Fruit fly (Drosophila melanogaster) whole organism, embryonic: ENCODE data around the gene CG12012.

Experiments used
- B-H1 ChIP-seq: fragments of 200-800 bp; sonication (Bioruptor generic); IDR thresholded peaks from 3 replicates; pipeline ENCODE4 v1.3.6; 2022; ENCODE audit warnings: missing biosample characterization, missing genetic modification characterization
- BEAF-32 ChIP-seq: fragments of 200-800 bp; sonication (Bioruptor generic); optimal IDR thresholded peaks from 3 replicates; lab custom pipeline; 2017; ENCODE audit warnings: missing biosample characterization, missing genetic modification characterization, mild to moderate bottlenecking, moderate library complexity, missing genetic modification reagents
- CG10267 ChIP-seq: fragments of 200-800 bp; sonication (Bioruptor generic); optimal IDR thresholded peaks from 2 replicates; lab custom pipeline; 2018; ENCODE audit warnings: missing biosample characterization, mild to moderate bottlenecking, missing genetic modification characterization, moderate library complexity
- CG11696 ChIP-seq: fragments of 200-800 bp; sonication (Bioruptor generic); IDR thresholded peaks from 2 replicates; pipeline ENCODE4 v1.3.6; 2022; ENCODE audit warnings: missing biosample characterization, missing genetic modification characterization
- CG11723 ChIP-seq: fragments of 200-800 bp; sonication (Bioruptor generic); optimal IDR thresholded peaks from 2 replicates; lab custom pipeline; 2017; ENCODE audit warnings: missing biosample characterization, mild to moderate bottlenecking, missing genetic modification characterization
- CG12104 ChIP-seq: fragments of 200-800 bp; sonication (Bioruptor generic); optimal IDR thresholded peaks from 3 replicates; lab custom pipeline; 2016; ENCODE audit warnings: missing biosample characterization, missing genetic modification characterization
- CG12391 ChIP-seq: fragments of 200-800 bp; sonication (Bioruptor generic); optimal IDR thresholded peaks from 3 replicates; lab custom pipeline; 2018; ENCODE audit warnings: missing biosample characterization, mild to moderate bottlenecking, missing genetic modification characterization, moderate library complexity
- CG13894 ChIP-seq: fragments of 200-800 bp; sonication (Bioruptor generic); optimal IDR thresholded peaks from 3 replicates; lab custom pipeline; 2018; ENCODE audit warnings: missing biosample characterization, mild to moderate bottlenecking, missing genetic modification characterization, moderate library complexity
- CG16815 ChIP-seq: fragments of 200-800 bp; sonication (Bioruptor generic); optimal IDR thresholded peaks from 3 replicates; lab custom pipeline; 2017; ENCODE audit warnings: missing biosample characterization, mild to moderate bottlenecking, missing genetic modification characterization
- CG17802 ChIP-seq: fragments of 200-800 bp; sonication (Bioruptor generic); optimal IDR thresholded peaks from 2 replicates; lab custom pipeline; 2018; ENCODE audit warnings: missing biosample characterization, mild to moderate bottlenecking, missing genetic modification characterization, moderate library complexity
- CG17829 ChIP-seq: fragments of 200-800 bp; optimal IDR thresholded peaks from 2 replicates; lab custom pipeline; 2019; ENCODE audit warnings: missing biosample characterization, mild to moderate bottlenecking, missing genetic modification characterization, moderate library complexity
- CG18476 ChIP-seq: fragments of 200-800 bp; sonication (Bioruptor generic); optimal IDR thresholded peaks from 2 replicates; lab custom pipeline; 2016; ENCODE audit warnings: missing biosample characterization, mild to moderate bottlenecking, missing genetic modification characterization
- CG18619 ChIP-seq: fragments of 200-800 bp; sonication (Bioruptor generic); optimal IDR thresholded peaks from 3 replicates; lab custom pipeline; 2017; ENCODE audit warnings: missing biosample characterization, mild to moderate bottlenecking, missing genetic modification characterization
- CG2116 ChIP-seq: fragments of 200-800 bp; sonication (Bioruptor generic); optimal IDR thresholded peaks from 3 replicates; lab custom pipeline; 2018; ENCODE audit warnings: missing biosample characterization, mild to moderate bottlenecking, missing genetic modification characterization
- CG32772 ChIP-seq: fragments of 200-800 bp; sonication (Bioruptor generic); IDR thresholded peaks from 2 replicates; pipeline ENCODE4 v1.3.6; 2022; ENCODE audit warnings: missing biosample characterization, missing genetic modification characterization
- CG3726 ChIP-seq: fragments of 200-800 bp; sonication (Bioruptor generic); IDR thresholded peaks from 3 replicates; pipeline ENCODE4, ENCODE4 v1.3.6; 2022; ENCODE audit warnings: missing biosample characterization, missing genetic modification characterization
- CG4328 ChIP-seq: fragments of 200-800 bp; sonication (Bioruptor generic); optimal IDR thresholded peaks from 3 replicates; lab custom pipeline; 2017; ENCODE audit warnings: missing biosample characterization, missing genetic modification reagents, missing genetic modification characterization
- CG6813 ChIP-seq: fragments of 200-800 bp; sonication (Bioruptor generic); optimal IDR thresholded peaks from 2 replicates; lab custom pipeline; 2017; ENCODE audit warnings: missing biosample characterization, missing genetic modification characterization, mild to moderate bottlenecking, moderate library complexity, missing genetic modification reagents
- CG7987 ChIP-seq: fragments of 200-800 bp; sonication (Bioruptor generic); optimal IDR thresholded peaks from 2 replicates; lab custom pipeline; 2018; ENCODE audit warnings: missing biosample characterization, mild to moderate bottlenecking, missing genetic modification characterization, moderate library complexity
- CG9437 ChIP-seq: fragments of 200-800 bp; sonication (Bioruptor generic); optimal IDR thresholded peaks from 2 replicates; lab custom pipeline; 2018; ENCODE audit warnings: missing biosample characterization, mild to moderate bottlenecking, missing genetic modification characterization
- Deaf1 ChIP-seq: fragments of 200-800 bp; optimal IDR thresholded peaks from 3 replicates; lab custom pipeline; 2019; ENCODE audit warnings: missing biosample characterization, mild to moderate bottlenecking, missing genetic modification characterization, moderate library complexity
- Doc3 ChIP-seq: fragments of 200-800 bp; sonication (Bioruptor generic); IDR thresholded peaks from 3 replicates; pipeline ENCODE4 v1.3.6; 2022; ENCODE audit warnings: missing biosample characterization, missing genetic modification characterization; ENCODE audit not compliant: partially characterized antibody
- Hmx ChIP-seq: fragments of 200-800 bp; sonication (Bioruptor generic); optimal IDR thresholded peaks from 2 replicates; lab custom pipeline; 2016; ENCODE audit warnings: missing biosample characterization, missing genetic modification characterization
- NK7.1 ChIP-seq: fragments of 200-800 bp; sonication (Bioruptor generic); optimal IDR thresholded peaks from 3 replicates; lab custom pipeline; 2016; ENCODE audit warnings: missing biosample characterization, missing genetic modification characterization
- Nf-YC ChIP-seq: fragments of 200-800 bp; optimal IDR thresholded peaks from 3 replicates; lab custom pipeline; 2019; ENCODE audit warnings: missing biosample characterization, mild to moderate bottlenecking, missing genetic modification characterization, moderate library complexity
- Side ChIP-seq: fragments of 200-800 bp; sonication (Bioruptor generic); optimal IDR thresholded peaks from 2 replicates; lab custom pipeline; 2016; ENCODE audit warnings: missing biosample characterization, missing genetic modification characterization
- Trl ChIP-seq, 3 experiments: fragments of >200 bp in 2 of 3; fragments of 200-800 bp in 1 of 3; sonication (Bioruptor generic) in 1 of 3; optimal IDR thresholded peaks; 2 replicates in 1 of 3; 3 replicates in 2 of 3; lab custom pipeline; 2016 to 2017; ENCODE audit warnings: missing biosample characterization in 1 of 3, missing genetic modification characterization in 1 of 3
- da ChIP-seq: fragments of 200-800 bp; sonication (Bioruptor generic); optimal IDR thresholded peaks from 2 replicates; lab custom pipeline; 2016; ENCODE audit warnings: missing biosample characterization, missing genetic modification characterization
- en ChIP-seq: fragments of 200-800 bp; sonication (Bioruptor generic); optimal IDR thresholded peaks from 2 replicates; lab custom pipeline; 2016; ENCODE audit warnings: missing biosample characterization, missing genetic modification characterization
- fu2 ChIP-seq: fragments of 200-800 bp; sonication (Bioruptor generic); optimal IDR thresholded peaks from 2 replicates; lab custom pipeline; 2016; ENCODE audit warnings: missing biosample characterization, missing genetic modification characterization
- gcm ChIP-seq: fragments of 200-800 bp; sonication (Bioruptor generic); optimal IDR thresholded peaks from 2 replicates; lab custom pipeline; 2019; ENCODE audit warnings: missing biosample characterization, mild to moderate bottlenecking, missing genetic modification characterization, moderate library complexity
- gfzf ChIP-seq: fragments of 200-800 bp; sonication (Bioruptor generic); optimal IDR thresholded peaks from 2 replicates; lab custom pipeline; 2016; ENCODE audit warnings: missing biosample characterization, mild to moderate bottlenecking, missing genetic modification characterization, moderate library complexity
- ham ChIP-seq: fragments of 200-800 bp; sonication (Bioruptor generic); IDR thresholded peaks from 2 replicates; pipeline ENCODE4 v1.3.6; 2022; ENCODE audit warnings: missing biosample characterization, missing genetic modification characterization
- her ChIP-seq: fragments of 200-800 bp; sonication (Bioruptor generic); optimal IDR thresholded peaks from 2 replicates; lab custom pipeline; 2016; ENCODE audit warnings: missing biosample characterization, missing genetic modification characterization
- hkb ChIP-seq, 2 experiments: fragments of 200-800 bp in 1 of 2; fragments of >200 bp in 1 of 2; sonication (Bioruptor generic) in 1 of 2; IDR thresholded peaks in 1 of 2; optimal IDR thresholded peaks in 1 of 2; 2 replicates each; pipeline versions ENCODE4 v1.3.6 to Lab custom; 2017 to 2022; ENCODE audit warnings: missing biosample characterization in 1 of 2, missing genetic modification characterization in 1 of 2
- jumu ChIP-seq: fragments of 200-800 bp; sonication (Bioruptor generic); optimal IDR thresholded peaks from 3 replicates; lab custom pipeline; 2016; ENCODE audit warnings: missing biosample characterization, missing genetic modification characterization
- kay ChIP-seq: fragments of 200-800 bp; sonication (Bioruptor generic); optimal IDR thresholded peaks from 2 replicates; lab custom pipeline; 2016; ENCODE audit warnings: missing biosample characterization, missing genetic modification characterization
- ken ChIP-seq: fragments of 200-800 bp; sonication (Bioruptor generic); IDR thresholded peaks from 3 replicates; pipeline ENCODE4 v1.3.6; 2022; ENCODE audit warnings: missing biosample characterization, missing genetic modification characterization
- klu ChIP-seq: fragments of 200-800 bp; sonication (Bioruptor generic); IDR thresholded peaks from 2 replicates; pipeline ENCODE4 v1.3.6; 2022; ENCODE audit warnings: missing biosample characterization, missing genetic modification characterization
- lab ChIP-seq: fragments of 200-800 bp; sonication (Bioruptor generic); optimal IDR thresholded peaks from 3 replicates; lab custom pipeline; 2017; ENCODE audit warnings: missing biosample characterization, missing genetic modification characterization, mild to moderate bottlenecking, moderate library complexity, missing genetic modification reagents
- nom ChIP-seq: fragments of 200-800 bp; sonication (Bioruptor generic); optimal IDR thresholded peaks from 2 replicates; lab custom pipeline; 2017; ENCODE audit warnings: missing biosample characterization, missing genetic modification characterization, mild to moderate bottlenecking, moderate library complexity, missing genetic modification reagents
- prd ChIP-seq, 3 experiments: fragments of >200 bp in 2 of 3; fragments of 200-800 bp in 1 of 3; sonication (Bioruptor generic) in 1 of 3; optimal IDR thresholded peaks in 2 of 3; IDR thresholded peaks in 1 of 3; 2 replicates in 2 of 3; 3 replicates in 1 of 3; pipeline versions ENCODE4 v1.3.6 to Lab custom; 2017 to 2022; ENCODE audit warnings: missing biosample characterization in 1 of 3, missing genetic modification characterization in 1 of 3
- psq ChIP-seq: fragments of 200-800 bp; sonication (Bioruptor generic); optimal IDR thresholded peaks from 2 replicates; lab custom pipeline; 2017; ENCODE audit warnings: missing biosample characterization, missing genetic modification characterization
- row ChIP-seq: fragments of 200-800 bp; sonication (Bioruptor generic); IDR thresholded peaks from 3 replicates; pipeline ENCODE4 v1.3.6; 2022; ENCODE audit warnings: missing biosample characterization, missing genetic modification characterization
- sens ChIP-seq: fragments of 200-800 bp; sonication (Bioruptor generic); peaks from one replicate; lab custom pipeline; 2016; ENCODE audit warnings: missing biosample characterization, missing genetic modification characterization
- tup ChIP-seq: fragments of 200-800 bp; sonication (Bioruptor generic); optimal IDR thresholded peaks from 2 replicates; lab custom pipeline; 2016; ENCODE audit warnings: missing biosample characterization, mild to moderate bottlenecking, missing genetic modification characterization, moderate library complexity
- tx ChIP-seq: fragments of 200-800 bp; sonication (Bioruptor generic); optimal IDR thresholded peaks from 2 replicates; lab custom pipeline; 2016; ENCODE audit warnings: missing biosample characterization, missing genetic modification characterization
- wek ChIP-seq: fragments of 200-800 bp; sonication (Bioruptor generic); optimal IDR thresholded peaks from 3 replicates; lab custom pipeline; 2018; ENCODE audit warnings: missing biosample characterization, mild to moderate bottlenecking, missing genetic modification characterization, moderate library complexity
- wor ChIP-seq: fragments of 200-800 bp; sonication (Bioruptor generic); IDR thresholded peaks from 2 replicates; pipeline ENCODE4 v1.3.6; 2022; ENCODE audit warnings: missing biosample characterization, missing genetic modification characterization
- z ChIP-seq: fragments of 200-800 bp; sonication (Bioruptor generic); IDR thresholded peaks from 3 replicates; pipeline ENCODE4 v1.3.6; 2022; ENCODE audit warnings: missing biosample characterization, missing genetic modification characterization

The CG12012 gene

dm6 chr3L:3377965-3378292 is 1.4 kb downstream of the CG12012 start, which contains the start of gene Ids (continued):
- TF ChIP-seq tup (GFP tag; lab: Kevin White, UChicago) (peak; percentile 13), CG17829 (tag; lab: Kevin White, UChicago) (peak; percentile 67), gfzf (GFP tag; lab: Kevin White, UChicago) (no peak), CG2116 (GFP tag; lab: Kevin White, UChicago) (no peak), da (GFP tag; lab: Kevin White, UChicago) (no peak), prd (optimal IDR thresholded peaks at IDR 0.05; lab: Kevin White, UChicago) (no peak), prd (GFP tag; IDR thresholded peaks at IDR 0.05; lab: Robert Waterston, UW) (peak; percentile 84), Hmx (GFP tag; lab: Kevin White, UChicago) (peak; percentile 3), B-H1 (GFP tag; lab: Robert Waterston, UW) (peak; percentile 70), sens (GFP tag; lab: Kevin White, UChicago) (peak; percentile 79), CG3726 (GFP tag; lab: Robert Waterston, UW) (0 out of 3 replicates have a peak, but pooled peaks have one; percentile 64), jumu (GFP tag; lab: Kevin White, UChicago) (no peak), CG12391 (tag; lab: Kevin White, UChicago) (peak; percentile 71), CG18619 (peak; percentile 59), CG16815 (GFP tag; lab: Kevin White, UChicago) (peak; percentile 52), tx (GFP tag; lab: Kevin White, UChicago) (no peak), CG12104 (GFP tag; lab: Kevin White, UChicago) (peak; percentile 32), z (GFP tag; lab: Robert Waterston, UW) (peak; percentile 20; the same call in 1 of the 3 replicates), klu (GFP tag; lab: Robert Waterston, UW) (peak; percentile 58; the same call in 1 of the 2 replicates), CG7987 (GFP tag; lab: Kevin White, UChicago) (no peak), row (GFP tag; lab: Robert Waterston, UW) (peak; percentile 89), CG10267 (tag; lab: Kevin White, UChicago) (peak; percentile 33), CG13894 (tag; lab: Kevin White, UChicago) (no peak), hkb (optimal IDR thresholded peaks at IDR 0.05; lab: Kevin White, UChicago) (no peak), hkb (GFP tag; IDR thresholded peaks at IDR 0.05; lab: Robert Waterston, UW) (peak; percentile 75), nom (GFP tag; lab: Kevin White, UChicago) (peak; percentile 70), CG11723 (GFP tag; lab: Kevin White, UChicago) (peak; percentile 30), Side (GFP tag; lab: Kevin White, UChicago) (no peak), NK7.1 (no peak), ham (GFP tag; lab: Robert Waterston, UW) (no peak), Nf-YC (tag; lab: Kevin White, UChicago) (no peak), BEAF-32 (GFP tag; lab: Kevin White, UChicago) (no peak), CG17802 (tag; lab: Kevin White, UChicago) (peak; percentile 22), Doc3 (GFP tag; lab: Robert Waterston, UW) (no peak), CG11696 (GFP tag; lab: Robert Waterston, UW) (no peak), wek (no peak), kay (no peak), CG32772 (GFP tag; lab: Robert Waterston, UW) (peak; percentile 65), psq (GFP tag; lab: Kevin White, UChicago) (no peak), gcm (GFP tag; lab: Kevin White, UChicago) (peak; percentile 58), Trl (optimal IDR thresholded peaks at IDR 0.05; lab: Kevin White, UChicago) (no peak), Trl (GFP tag; optimal IDR thresholded peaks at IDR 0.05; lab: Kevin White, UChicago) (no peak), lab (GFP tag; lab: Kevin White, UChicago) (no peak), fu2 (GFP tag; lab: Kevin White, UChicago) (no peak), wor (peak; percentile 53; the same call in 1 of the 2 replicates), CG18476 (GFP tag; lab: Kevin White, UChicago) (peak; percentile 28), en (GFP tag; lab: Kevin White, UChicago) (no peak), CG4328 (GFP tag; lab: Kevin White, UChicago) (no peak), CG9437 (peak; percentile 27), CG6813 (GFP tag; lab: Kevin White, UChicago) (peak; percentile 49), Deaf1 (tag; lab: Kevin White, UChicago) (peak; percentile 23), her (no peak), ken (peak; percentile 48; the same call in 1 of the 3 replicates)
